Worm (Caenorhabditis elegans): ENCODE results near the gene F54C9.11.

Gene F54C9.11

DNA sequence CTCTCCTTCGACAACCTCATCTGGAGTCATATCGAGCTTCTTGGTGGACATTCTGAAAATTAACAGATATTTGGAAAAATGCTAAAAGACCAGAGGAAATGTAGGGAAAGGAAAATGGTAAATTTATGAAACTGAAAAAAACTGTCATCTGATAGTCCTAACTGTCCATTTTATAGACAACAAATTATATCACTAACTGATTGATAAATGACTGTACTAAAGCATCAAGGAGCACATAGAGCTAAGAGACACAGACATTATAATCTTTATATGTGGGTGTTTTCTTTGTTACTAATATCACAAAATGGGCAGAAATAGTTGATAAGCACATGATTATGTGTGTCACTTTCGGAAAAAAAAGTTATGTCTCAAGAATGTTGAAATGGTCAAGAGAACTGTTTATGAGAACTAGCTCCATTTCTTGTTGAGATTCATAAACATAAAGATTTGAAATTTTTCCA, 18.1 kb downstream of the F54C9.11 start, which contains the start of gene F54C9.3 (continued):
- peak in 1 of 2 experiments; percentile 74 for TF ChIP-seq let-607 (tag; optimal IDR thresholded peaks at IDR 0.05)
- no peak for TF ChIP-seq B0261.1 (tag; optimal IDR thresholded peaks at IDR 0.05)
- TF ChIP-seq ztf-6 (GFP tag; IDR thresholded peaks at IDR 0.05), result no peak
- TF ChIP-seq dox-1 (GFP tag; IDR thresholded peaks at IDR 0.05), result 0 out of 2 replicates have a peak, but pooled peaks have one; percentile 32
- no peak for TF ChIP-seq snpc-3.4 (tag; optimal IDR thresholded peaks at IDR 0.05)

DNA sequence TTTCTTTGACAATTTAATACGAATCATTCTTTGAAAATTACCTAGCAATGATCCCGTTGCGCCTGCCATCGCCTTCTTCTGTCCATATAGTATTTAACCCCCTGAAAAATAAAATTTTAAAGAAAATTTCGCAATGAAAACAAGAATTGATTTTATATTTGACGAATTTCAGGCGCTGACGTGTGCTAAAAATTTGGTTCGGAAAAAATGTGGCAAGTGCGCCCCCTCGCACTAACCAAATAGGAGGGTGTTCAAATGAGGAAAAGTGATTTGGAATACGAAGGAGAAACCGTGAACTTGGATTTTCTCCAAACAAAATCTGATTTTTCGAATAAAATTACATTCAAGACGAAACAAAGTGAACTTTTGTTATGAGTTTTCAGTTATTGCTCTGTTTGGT, 18.8 kb downstream of the F54C9.11 start, which contains the start of gene stc-1:
TSS of gene stc-1 (minus strand) at position 101 of the 400 bp plus-strand sequence.
- TF ChIP-seq tlf-1 (GFP tag; optimal IDR thresholded peaks at IDR 0.05) (no peak), Y95B8A.8 (GFP tag; IDR thresholded peaks at IDR 0.05) (no peak), C06A6.2 (GFP tag; conservative IDR thresholded peaks at IDR 0.05) (no peak), lir-1 (GFP tag; conservative IDR thresholded peaks at IDR 0.05) (no peak), pbrm-1 (GFP tag; IDR thresholded peaks at IDR 0.05) (no peak), ZK185.1 (tag; optimal IDR thresholded peaks at IDR 0.05; ENCODE audit: poor library complexity, severe bottlenecking) (peak; percentile 30), let-607 (tag; optimal IDR thresholded peaks at IDR 0.05) (peak; percentile 35 to 68), lin-54 (GFP tag; optimal IDR thresholded peaks at IDR 0.05) (peak; percentile 35), F57C9.4 (tag; optimal IDR thresholded peaks at IDR 0.05) (no peak), nhr-90 (tag; optimal IDR thresholded peaks at IDR 0.05) (no peak), let-526 (GFP tag; IDR thresholded peaks at IDR 0.05) (no peak), F49E8.2 (tag; optimal IDR thresholded peaks at IDR 0.05; ENCODE audit: insufficient read depth) (no peak), rec-8 (tag; optimal IDR thresholded peaks at IDR 0.05) (no peak), egl-18 (GFP tag; IDR thresholded peaks at IDR 0.05) (no peak), mxl-1 (tag; optimal IDR thresholded peaks at IDR 0.05) (no peak), tbx-9 (tag; optimal IDR thresholded peaks at IDR 0.05; ENCODE audit: borderline replicate concordance) (no peak), lin-35 (GFP tag; optimal IDR thresholded peaks at IDR 0.05) (peak in 1 of 3 experiments; percentile 2), Y56A3A.18 (GFP tag; IDR thresholded peaks at IDR 0.05) (no peak), nhr-80 (tag; optimal IDR thresholded peaks at IDR 0.05) (peak; percentile 17), repo-1 (tag; optimal IDR thresholded peaks at IDR 0.05) (peak; percentile 17), lin-26 (GFP tag; IDR thresholded peaks at IDR 0.05) (no peak), attf-6 (GFP tag; IDR thresholded peaks at IDR 0.05) (no peak), cebp-1 (GFP tag; IDR thresholded peaks at IDR 0.05) (peak; percentile 19; the same call in 1 of the 2 replicates), cebp-1 (tag; optimal IDR thresholded peaks at IDR 0.05) (peak; percentile 76), sptf-2 (GFP tag; optimal IDR thresholded peaks at IDR 0.05) (no peak), F23B12.7 (tag; optimal IDR thresholded peaks at IDR 0.05; ENCODE audit: insufficient read depth) (peak; percentile 1), mcd-1 (GFP tag; IDR thresholded peaks at IDR 0.05) (peak; percentile 67), hsf-1 (GFP tag; IDR thresholded peaks at IDR 0.05) (no peak), chd-7 (tag; optimal IDR thresholded peaks at IDR 0.05) (no peak), attf-5 (GFP tag; optimal IDR thresholded peaks at IDR 0.05) (peak; percentile 28)

DNA sequence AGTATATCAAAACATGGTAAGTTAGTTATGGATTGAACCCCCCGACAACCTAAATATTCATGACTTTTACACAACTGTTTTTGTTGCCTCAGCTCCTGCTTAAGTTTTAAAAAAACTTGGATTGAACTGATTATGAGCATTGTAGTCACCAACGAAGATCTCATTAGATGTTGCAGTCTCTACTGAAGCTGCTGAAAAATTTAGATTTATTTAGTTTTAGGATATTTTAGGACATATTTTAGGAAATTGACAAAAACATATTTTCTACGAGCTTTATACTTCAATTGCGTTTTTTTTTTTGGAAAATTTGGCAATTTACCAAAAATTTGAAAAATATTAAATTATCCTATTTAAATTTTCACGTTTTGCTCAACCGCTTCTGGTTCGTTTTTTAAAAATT, 22.9 kb downstream of the F54C9.11 start, which contains the start of gene F54C9.14:
TSS of gene F54C9.14 (plus strand) at position 301 of the 400 bp plus-strand sequence.
- TF ChIP-seq F55B11.4 (tag; optimal IDR thresholded peaks at IDR 0.05; ENCODE audit: borderline replicate concordance, insufficient read depth) (no peak), T07F8.4 (tag; optimal IDR thresholded peaks at IDR 0.05) (no peak), F10E7.11 (tag; optimal IDR thresholded peaks at IDR 0.05) (no peak), K12H6.12 (tag; optimal IDR thresholded peaks at IDR 0.05) (no peak), rpc-1 (optimal IDR thresholded peaks at IDR 0.05) (no peak), rpc-1 (tag; optimal IDR thresholded peaks at IDR 0.05) (no peak), fkh-3 (tag; optimal IDR thresholded peaks at IDR 0.05) (no peak), lir-1 (GFP tag; conservative IDR thresholded peaks at IDR 0.05) (no peak), rcor-1 (GFP tag; IDR thresholded peaks at IDR 0.05) (no peak), mxl-1 (tag; optimal IDR thresholded peaks at IDR 0.05) (no peak), snpc-1.3 (tag; optimal IDR thresholded peaks at IDR 0.05; ENCODE audit: insufficient read depth) (no peak), unc-130 (GFP tag; optimal IDR thresholded peaks at IDR 0.05) (no peak), F57C9.4 (tag; optimal IDR thresholded peaks at IDR 0.05) (no peak), nfya-2 (GFP tag; IDR thresholded peaks at IDR 0.05) (no peak), ceh-91 (GFP tag; IDR thresholded peaks at IDR 0.05) (no peak), chd-7 (tag; optimal IDR thresholded peaks at IDR 0.05) (no peak)

All from whole organism, young adult.